Worm (Caenorhabditis elegans): ENCODE measurements around the gene C24B9.3.

Gene C24B9.3

ce11 chrV:2753007-2753406 lies 41.6 kb upstream of the C24B9.3 start, which contains the start of gene srx-26:
Gene srx-26 (minus strand): TSS chrV:2753107.
- TF ChIP-seq ref-2 (tag; optimal IDR thresholded peaks at IDR 0.05) (no peak), ceh-18 (tag; optimal IDR thresholded peaks at IDR 0.05) (no peak), ztf-16 (tag; optimal IDR thresholded peaks at IDR 0.05) (no peak), sox-4 (tag; optimal IDR thresholded peaks at IDR 0.05) (no peak), gmeb-2 (tag; optimal IDR thresholded peaks at IDR 0.05) (no peak), elt-2 (tag; optimal IDR thresholded peaks at IDR 0.05) (no peak), syd-9 (tag; optimal IDR thresholded peaks at IDR 0.05) (no peak), ceh-19 (GFP tag; optimal IDR thresholded peaks at IDR 0.05) (no peak)

- TF ChIP-seq pat-9 (tag; optimal IDR thresholded peaks at IDR 0.05) (no peak), ceh-24 (tag; optimal IDR thresholded peaks at IDR 0.05) (no peak), pha-2 (tag; optimal IDR thresholded peaks at IDR 0.05) (no peak), pros-1 (tag; optimal IDR thresholded peaks at IDR 0.05) (no peak), ceh-9 (tag; optimal IDR thresholded peaks at IDR 0.05) (no peak), madf-2 (tag; optimal IDR thresholded peaks at IDR 0.05) (no peak), F13H6.1 (tag; optimal IDR thresholded peaks at IDR 0.05) (no peak), unc-55 (GFP tag; optimal IDR thresholded peaks at IDR 0.05) (no peak), ceh-48 (tag; optimal IDR thresholded peaks at IDR 0.05) (no peak), ets-4 (tag; optimal IDR thresholded peaks at IDR 0.05) (no peak), mec-3 (tag; optimal IDR thresholded peaks at IDR 0.05; ENCODE audit: borderline replicate concordance) (no peak), C38D4.7 (GFP tag; optimal IDR thresholded peaks at IDR 0.05) (no peak), odd-2 (tag; optimal IDR thresholded peaks at IDR 0.05) (no peak), pqm-1 (tag; optimal IDR thresholded peaks at IDR 0.05) (no peak), fkh-6 (tag; optimal IDR thresholded peaks at IDR 0.05) (no peak)
These were observed 38.6 kb upstream of the C24B9.3 start, which contains the start of gene srx-24 for ce11 chrV:2750006-2750405. Gene srx-24 (minus strand): TSS chrV:2750106.

ce11 chrV:2746404-2746803 lies 35.0 kb upstream of the C24B9.3 start:
- no peak for TF ChIP-seq pqm-1 (tag; optimal IDR thresholded peaks at IDR 0.05)
- TF ChIP-seq elt-4 (tag; optimal IDR thresholded peaks at IDR 0.05): no peak
- no peak for TF ChIP-seq hlh-8 (tag; optimal IDR thresholded peaks at IDR 0.05)

ce11 chrV:2742298-2742697 lies 30.9 kb upstream of the C24B9.3 start, which contains the start of gene srg-62:
Gene srg-62 (minus strand): TSS chrV:2742398.
- no peak for TF ChIP-seq ets-4 (tag; optimal IDR thresholded peaks at IDR 0.05)
- no peak for TF ChIP-seq ceh-14 (tag; optimal IDR thresholded peaks at IDR 0.05)
- no peak for TF ChIP-seq syd-9 (tag; optimal IDR thresholded peaks at IDR 0.05)
- TF ChIP-seq ceh-34 (tag; optimal IDR thresholded peaks at IDR 0.05): no peak
- TF ChIP-seq tbx-2 (tag; optimal IDR thresholded peaks at IDR 0.05): no peak
- TF ChIP-seq dve-1 (tag; optimal IDR thresholded peaks at IDR 0.05): no peak
- TF ChIP-seq K02D7.2 (tag; optimal IDR thresholded peaks at IDR 0.05): no peak
- TF ChIP-seq che-1 (tag; optimal IDR thresholded peaks at IDR 0.05): no peak
- TF ChIP-seq eyg-1 (tag; optimal IDR thresholded peaks at IDR 0.05): no peak
- TF ChIP-seq ceh-31 (tag; optimal IDR thresholded peaks at IDR 0.05): no peak
- TF ChIP-seq ceh-2 (tag; optimal IDR thresholded peaks at IDR 0.05): no peak
- no peak for TF ChIP-seq ztf-16 (tag; optimal IDR thresholded peaks at IDR 0.05)
- TF ChIP-seq fax-1 (tag; optimal IDR thresholded peaks at IDR 0.05): no peak

ce11 chrV:2740228-2740627 lies 28.8 kb upstream of the C24B9.3 start, which contains the start of gene srg-61:
Gene srg-61 (minus strand): TSS chrV:2740328.
- TF ChIP-seq lim-6 (tag; optimal IDR thresholded peaks at IDR 0.05) (no peak), hlh-6 (tag; optimal IDR thresholded peaks at IDR 0.05) (no peak), ref-2 (tag; optimal IDR thresholded peaks at IDR 0.05) (no peak), ceh-2 (tag; optimal IDR thresholded peaks at IDR 0.05) (no peak), ceh-18 (tag; optimal IDR thresholded peaks at IDR 0.05) (no peak), elt-4 (tag; optimal IDR thresholded peaks at IDR 0.05) (no peak), ceh-48 (tag; optimal IDR thresholded peaks at IDR 0.05) (no peak), hlh-13 (GFP tag; optimal IDR thresholded peaks at IDR 0.05) (no peak), ceh-34 (tag; optimal IDR thresholded peaks at IDR 0.05) (no peak), nhr-11 (tag; optimal IDR thresholded peaks at IDR 0.05) (no peak), gmeb-2 (tag; optimal IDR thresholded peaks at IDR 0.05) (no peak), fkh-6 (tag; optimal IDR thresholded peaks at IDR 0.05) (no peak), C08G9.2 (tag; optimal IDR thresholded peaks at IDR 0.05) (no peak), mec-3 (tag; optimal IDR thresholded peaks at IDR 0.05; ENCODE audit: borderline replicate concordance) (no peak), ztf-16 (tag; optimal IDR thresholded peaks at IDR 0.05) (no peak), ceh-31 (tag; optimal IDR thresholded peaks at IDR 0.05) (no peak), tbx-7 (tag; optimal IDR thresholded peaks at IDR 0.05) (no peak), dmd-4 (tag; optimal IDR thresholded peaks at IDR 0.05; ENCODE audit: borderline replicate concordance) (no peak)

Data from whole organism, late embryonic.